Worm (Caenorhabditis elegans) whole organism, young adult: ENCODE results near the gene srw-97.
"Not testable (repeated sequence)": the region's sequence is repeated elsewhere in the genome, so short reads cannot be mapped to it uniquely, and the experiment has no call there.

ENCODE experiments used
- K11D2.4 ChIP-seq: fragments of 200-800 bp; sonication (Bioruptor generic); IDR thresholded peaks from 2 replicates; pipeline ENCODE4 v1.3.6; 2022; ENCODE audit warnings: missing genetic modification reagents, missing genetic modification characterization, missing compliant biosample characterization
- lir-1 ChIP-seq: fragments of 200-800 bp; sonication (Bioruptor generic); conservative IDR thresholded peaks from 2 replicates; pipeline ENCODE4 v1.3.6; 2022; ENCODE audit warnings: missing genetic modification reagents, missing genetic modification characterization, missing compliant biosample characterization

DNA sequence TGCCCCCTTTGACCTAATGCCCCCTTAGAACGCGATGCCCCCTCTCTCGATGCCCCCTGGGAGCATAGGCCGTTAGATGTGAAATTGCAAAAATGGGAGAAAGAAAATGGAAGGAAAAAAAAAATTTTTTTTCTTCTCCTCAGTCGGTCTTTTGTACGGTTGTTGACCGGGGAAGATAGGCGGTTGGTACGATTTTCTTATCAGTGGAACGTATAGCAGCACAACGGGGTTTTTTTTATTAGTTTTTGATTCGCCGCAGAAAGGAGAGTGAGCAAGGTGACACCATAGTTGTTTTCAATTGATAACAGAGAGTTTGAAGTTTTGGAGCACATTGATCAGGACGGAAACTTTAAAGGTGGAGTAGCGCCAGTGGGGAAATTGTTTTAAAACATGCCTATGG is 9.1 kb downstream of the srw-97 start:
- not testable (repeated sequence) for TF ChIP-seq lir-1, K11D2.4 (GFP tag; lab: Robert Waterston, UW)
